Fruit fly (Drosophila melanogaster) whole organism, embryonic: ENCODE data around the gene CG5892.
A peak's percentile ranks its signal among the peaks of the same experiment; 100 is the strongest.

Source experiments
- CG10147 ChIP-seq: fragments of 200-800 bp; sonication (Bioruptor generic); optimal IDR thresholded peaks from 2 replicates; lab custom pipeline; 2019; ENCODE audit warnings: missing biosample characterization, mild to moderate bottlenecking, missing genetic modification characterization, moderate library complexity
- CG10565 ChIP-seq: fragments of 200-800 bp; sonication (Bioruptor generic); optimal IDR thresholded peaks from 3 replicates; lab custom pipeline; 2016; ENCODE audit warnings: missing biosample characterization, mild to moderate bottlenecking, missing genetic modification characterization
- CG11247 ChIP-seq: fragments of 200-800 bp; sonication (Bioruptor generic); IDR thresholded peaks from 2 replicates; pipeline ENCODE4 v1.3.6; 2022; ENCODE audit warnings: missing biosample characterization, missing genetic modification characterization
- CG12659 ChIP-seq: fragments of 200-800 bp; sonication (Bioruptor generic); optimal IDR thresholded peaks from 3 replicates; lab custom pipeline; 2017; ENCODE audit warnings: mild to moderate bottlenecking, missing biosample characterization, missing genetic modification reagents, missing genetic modification characterization
- CG17328 ChIP-seq: fragments of 200-800 bp; sonication (Bioruptor generic); IDR thresholded peaks from 2 replicates; pipeline ENCODE4 v1.3.6; 2022; ENCODE audit warnings: missing biosample characterization, missing genetic modification characterization
- CG17359 ChIP-seq: fragments of 200-800 bp; sonication (Bioruptor generic); optimal IDR thresholded peaks from 3 replicates; lab custom pipeline; 2018; ENCODE audit warnings: missing biosample characterization, mild to moderate bottlenecking, missing genetic modification characterization, moderate library complexity
- CG2678 ChIP-seq: fragments of 200-800 bp; sonication (Bioruptor generic); optimal IDR thresholded peaks from 3 replicates; lab custom pipeline; 2019; ENCODE audit warnings: missing biosample characterization, mild to moderate bottlenecking, missing genetic modification characterization, moderate library complexity
- CG3163 ChIP-seq: fragments of 200-800 bp; sonication (Bioruptor generic); optimal IDR thresholded peaks from 3 replicates; lab custom pipeline; 2016; ENCODE audit warnings: missing biosample characterization, missing genetic modification characterization
- CG33557 ChIP-seq: fragments of 200-800 bp; sonication (Bioruptor generic); optimal IDR thresholded peaks from 2 replicates; lab custom pipeline; 2019; ENCODE audit warnings: missing biosample characterization, mild to moderate bottlenecking, missing genetic modification characterization, moderate library complexity
- CG34422 ChIP-seq: fragments of 200-800 bp; sonication (Bioruptor generic); IDR thresholded peaks from 3 replicates; pipeline ENCODE4 v1.3.6; 2022; ENCODE audit warnings: missing biosample characterization, missing genetic modification characterization
- CG43689 ChIP-seq: fragments of 200-800 bp; sonication (Bioruptor generic); IDR thresholded peaks from 2 replicates; pipeline ENCODE4 v1.3.6; 2022; ENCODE audit warnings: missing biosample characterization, missing genetic modification characterization
- CG4854 ChIP-seq: fragments of 200-800 bp; sonication (Bioruptor generic); optimal IDR thresholded peaks from 2 replicates; lab custom pipeline; 2016; ENCODE audit warnings: missing biosample characterization, missing genetic modification characterization, inconsistent platforms
- CG6654 ChIP-seq: fragments of 200-800 bp; sonication (Bioruptor generic); optimal IDR thresholded peaks from 2 replicates; lab custom pipeline; 2017; ENCODE audit warnings: missing biosample characterization, mild to moderate bottlenecking, missing genetic modification characterization
- CG6813 ChIP-seq: fragments of 200-800 bp; sonication (Bioruptor generic); optimal IDR thresholded peaks from 2 replicates; lab custom pipeline; 2017; ENCODE audit warnings: missing biosample characterization, missing genetic modification characterization, mild to moderate bottlenecking, moderate library complexity, missing genetic modification reagents
- CG7271 ChIP-seq: fragments of 200-800 bp; sonication (Bioruptor generic); optimal IDR thresholded peaks from 2 replicates; lab custom pipeline; 2018; ENCODE audit warnings: missing biosample characterization, mild to moderate bottlenecking, missing genetic modification characterization, moderate library complexity
- CG8359 ChIP-seq: fragments of 200-800 bp; sonication (Bioruptor generic); optimal IDR thresholded peaks from 2 replicates; lab custom pipeline; 2017; ENCODE audit warnings: missing biosample characterization, mild to moderate bottlenecking, missing genetic modification characterization, borderline replicate concordance
- CG8388 ChIP-seq: fragments of 200-800 bp; sonication (Bioruptor generic); optimal IDR thresholded peaks from 2 replicates; lab custom pipeline; 2019; ENCODE audit warnings: missing biosample characterization, mild to moderate bottlenecking, missing genetic modification characterization, moderate library complexity
- CG8765 ChIP-seq: fragments of 200-800 bp; sonication (Bioruptor generic); IDR thresholded peaks from 2 replicates; pipeline ENCODE4 v1.3.6; 2022; ENCODE audit warnings: missing biosample characterization, missing genetic modification characterization
- CG9817 ChIP-seq: fragments of 200-800 bp; sonication (Bioruptor generic); optimal IDR thresholded peaks from 2 replicates; lab custom pipeline; 2018; ENCODE audit warnings: missing biosample characterization, mild to moderate bottlenecking, missing genetic modification characterization, moderate library complexity
- Dad ChIP-seq: fragments of 200-800 bp; sonication (Bioruptor generic); optimal IDR thresholded peaks from 3 replicates; lab custom pipeline; 2016; ENCODE audit warnings: missing biosample characterization, missing genetic modification characterization
- ERR ChIP-seq: fragments of 200-800 bp; sonication (Bioruptor generic); optimal IDR thresholded peaks from 2 replicates; lab custom pipeline; 2016; ENCODE audit warnings: missing biosample characterization, missing genetic modification characterization
- Eip74EF ChIP-seq, 2 experiments: fragments of 200-800 bp in 1 of 2; fragments of >200 bp in 1 of 2; sonication (Bioruptor generic) in 1 of 2; optimal IDR thresholded peaks; 2 replicates each; lab custom pipeline; 2017 to 2019; ENCODE audit warnings: missing biosample characterization in 2 of 2, missing genetic modification characterization in 2 of 2, mild to moderate bottlenecking in 1 of 2, moderate library complexity in 1 of 2
- Gug ChIP-seq: fragments of 200-800 bp; sonication (Bioruptor generic); IDR thresholded peaks from 4 replicates; pipeline ENCODE4 v1.3.6; 2022; ENCODE audit warnings: missing biosample characterization, missing genetic modification characterization
- HLH3B ChIP-seq: fragments of 200-800 bp; sonication (Bioruptor generic); IDR thresholded peaks from 2 replicates; pipeline ENCODE4 v1.3.6; 2022; ENCODE audit warnings: missing biosample characterization, missing genetic modification characterization
- Neu2 ChIP-seq: fragments of 200-800 bp; sonication (Bioruptor generic); optimal IDR thresholded peaks from 3 replicates; lab custom pipeline; 2016; ENCODE audit warnings: missing biosample characterization, missing genetic modification characterization, borderline replicate concordance
- Nf-YA ChIP-seq: fragments of 200-800 bp; sonication (Bioruptor generic); IDR thresholded peaks from 2 replicates; pipeline ENCODE4 v1.3.6; 2022; ENCODE audit warnings: missing biosample characterization, missing genetic modification characterization
- Opbp ChIP-seq: fragments of 200-800 bp; sonication (Bioruptor generic); IDR thresholded peaks from 3 replicates; pipeline ENCODE4 v1.3.6; 2022; ENCODE audit warnings: missing biosample characterization, missing genetic modification characterization; ENCODE audit not compliant: partially characterized antibody
- Xbp1 ChIP-seq: fragments of 200-800 bp; sonication (Bioruptor generic); optimal IDR thresholded peaks from 3 replicates; lab custom pipeline; 2016; ENCODE audit warnings: missing biosample characterization, mild to moderate bottlenecking, missing genetic modification characterization
- Xrp1 ChIP-seq: fragments of 200-800 bp; sonication (Bioruptor generic); IDR thresholded peaks from 2 replicates; pipeline ENCODE4 v1.3.6; 2022; ENCODE audit warnings: missing biosample characterization, missing genetic modification characterization
- ab ChIP-seq: fragments of 200-800 bp; sonication (Bioruptor generic); optimal IDR thresholded peaks from 2 replicates; lab custom pipeline; 2016; ENCODE audit warnings: missing biosample characterization, missing genetic modification characterization
- abd-A ChIP-seq: fragments of 200-800 bp; sonication (Bioruptor generic); optimal IDR thresholded peaks from 3 replicates; lab custom pipeline; 2019; ENCODE audit warnings: missing biosample characterization, mild to moderate bottlenecking, missing genetic modification characterization, moderate library complexity
- cwo ChIP-seq: fragments of 200-800 bp; sonication (Bioruptor generic); optimal IDR thresholded peaks from 3 replicates; lab custom pipeline; 2017; ENCODE audit warnings: missing biosample characterization, missing genetic modification characterization, mild to moderate bottlenecking, moderate library complexity, missing genetic modification reagents
- dpn ChIP-seq, 2 experiments: fragments of 200-800 bp; sonication (Bioruptor generic); optimal IDR thresholded peaks; 3 replicates each; lab custom pipeline; 2016; ENCODE audit warnings: missing biosample characterization in 2 of 2, missing genetic modification characterization in 2 of 2
- ewg ChIP-seq: fragments of 200-800 bp; sonication (Bioruptor generic); optimal IDR thresholded peaks from 3 replicates; lab custom pipeline; 2017; ENCODE audit warnings: mild to moderate bottlenecking, missing biosample characterization, missing genetic modification reagents, missing genetic modification characterization
- gsb-n ChIP-seq: fragments of 200-800 bp; sonication (Bioruptor generic); optimal IDR thresholded peaks from 3 replicates; lab custom pipeline; 2018; ENCODE audit warnings: missing biosample characterization, mild to moderate bottlenecking, missing genetic modification characterization
- hb ChIP-seq: fragments of 200-800 bp; sonication (Bioruptor generic); IDR thresholded peaks from 3 replicates; pipeline ENCODE4 v1.3.6; 2022; ENCODE audit warnings: missing biosample characterization, missing genetic modification characterization; ENCODE audit not compliant: partially characterized antibody
- kay ChIP-seq: fragments of 200-800 bp; sonication (Bioruptor generic); optimal IDR thresholded peaks from 2 replicates; lab custom pipeline; 2016; ENCODE audit warnings: missing biosample characterization, missing genetic modification characterization
- psq ChIP-seq: fragments of 200-800 bp; sonication (Bioruptor generic); optimal IDR thresholded peaks from 2 replicates; lab custom pipeline; 2017; ENCODE audit warnings: missing biosample characterization, missing genetic modification characterization
- row ChIP-seq: fragments of 200-800 bp; sonication (Bioruptor generic); IDR thresholded peaks from 3 replicates; pipeline ENCODE4 v1.3.6; 2022; ENCODE audit warnings: missing biosample characterization, missing genetic modification characterization
- run ChIP-seq: fragments of 200-800 bp; sonication (Bioruptor generic); optimal IDR thresholded peaks from 3 replicates; lab custom pipeline; 2018; ENCODE audit warnings: missing biosample characterization, mild to moderate bottlenecking, missing genetic modification characterization
- schlank ChIP-seq: fragments of 200-800 bp; sonication (Bioruptor generic); optimal IDR thresholded peaks from 2 replicates; lab custom pipeline; 2018; ENCODE audit warnings: missing biosample characterization, mild to moderate bottlenecking, missing genetic modification characterization
- sens ChIP-seq: fragments of 200-800 bp; sonication (Bioruptor generic); peaks from one replicate; lab custom pipeline; 2016; ENCODE audit warnings: missing biosample characterization, missing genetic modification characterization
- sisA ChIP-seq: fragments of 200-800 bp; sonication (Bioruptor generic); IDR thresholded peaks from 2 replicates; pipeline ENCODE4 v1.3.6; 2022; ENCODE audit warnings: missing biosample characterization, missing genetic modification characterization
- slou ChIP-seq: fragments of 200-800 bp; sonication (Bioruptor generic); optimal IDR thresholded peaks from 3 replicates; lab custom pipeline; 2016; ENCODE audit warnings: missing biosample characterization, missing genetic modification characterization
- stwl ChIP-seq: fragments of 200-800 bp; sonication (Bioruptor generic); optimal IDR thresholded peaks from 3 replicates; lab custom pipeline; 2018; ENCODE audit warnings: missing biosample characterization, mild to moderate bottlenecking, missing genetic modification characterization, moderate library complexity
- tll ChIP-seq, 2 experiments: fragments of 200-800 bp in 1 of 2; fragments of >200 bp in 1 of 2; sonication (Bioruptor generic) in 1 of 2; optimal IDR thresholded peaks; 2 replicates each; lab custom pipeline; 2017 to 2019; ENCODE audit warnings: missing biosample characterization in 2 of 2, missing genetic modification characterization in 2 of 2, mild to moderate bottlenecking in 1 of 2, moderate library complexity in 1 of 2
- toy ChIP-seq: fragments of 200-800 bp; sonication (Bioruptor generic); IDR thresholded peaks from 2 replicates; pipeline ENCODE4 v1.3.6; 2022; ENCODE audit warnings: missing biosample characterization, missing genetic modification characterization
- ttk ChIP-seq: fragments of 200-800 bp; sonication (Bioruptor generic); IDR thresholded peaks from 2 replicates; pipeline ENCODE4 v2.1.2; 2022; ENCODE audit warnings: missing biosample characterization, missing genetic modification characterization
- wor ChIP-seq: fragments of 200-800 bp; sonication (Bioruptor generic); IDR thresholded peaks from 2 replicates; pipeline ENCODE4 v1.3.6; 2022; ENCODE audit warnings: missing biosample characterization, missing genetic modification characterization
- zen ChIP-seq: fragments of 200-800 bp; sonication (Bioruptor generic); optimal IDR thresholded peaks from 3 replicates; lab custom pipeline; 2018; ENCODE audit warnings: missing biosample characterization, mild to moderate bottlenecking, missing genetic modification characterization, moderate library complexity

CG5892 gene

DNA sequence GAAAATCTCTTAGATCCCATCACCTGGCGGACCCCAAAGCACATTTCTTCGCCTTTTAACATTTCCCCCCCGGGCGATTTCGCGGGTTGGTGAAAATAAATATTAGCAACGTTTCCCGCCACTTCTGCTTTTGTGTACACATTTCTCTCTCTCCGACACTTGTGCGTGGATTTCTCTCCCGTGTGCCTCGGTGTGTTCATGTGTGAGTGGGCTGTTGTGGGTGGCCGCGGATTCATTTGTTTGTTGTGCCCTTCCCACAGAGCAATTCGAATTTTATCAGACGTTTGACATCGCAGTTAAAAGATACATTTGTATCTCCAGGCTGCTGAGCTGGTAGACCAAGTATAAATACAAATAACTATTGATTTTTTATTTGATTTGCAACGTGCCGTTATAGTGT, 18.2 kb upstream of the CG5892 start (continued):
- TF ChIP-seq CG4854 (GFP tag; lab: Kevin White, UChicago): no peak
- no peak for TF ChIP-seq CG10565
- TF ChIP-seq ewg (GFP tag; lab: Kevin White, UChicago): no peak
- no peak for TF ChIP-seq CG11247 (GFP tag; lab: Robert Waterston, UW)
- no peak for TF ChIP-seq kay (GFP tag; lab: Kevin White, UChicago)
- 0 out of 4 replicates have a peak, but pooled peaks have one; percentile 14 for TF ChIP-seq Gug (GFP tag; lab: Robert Waterston, UW)
- no peak for TF ChIP-seq zen
- TF ChIP-seq CG17328 (GFP tag; lab: Robert Waterston, UW): no peak
- TF ChIP-seq sens (GFP tag; lab: Kevin White, UChicago): peak; percentile 38
- no peak for TF ChIP-seq tll (GFP tag; optimal IDR thresholded peaks at IDR 0.05; lab: Kevin White, UChicago)
- TF ChIP-seq CG2678 (tag; lab: Kevin White, UChicago): no peak
- peak; percentile 7 for TF ChIP-seq cwo (GFP tag; lab: Kevin White, UChicago)
- TF ChIP-seq CG10147 (GFP tag; lab: Kevin White, UChicago): no peak
- peak; percentile 47; the same call in 1 of the 2 replicates for TF ChIP-seq Xrp1 (GFP tag; lab: Robert Waterston, UW)
- no peak for TF ChIP-seq schlank (tag; lab: Kevin White, UChicago)
- TF ChIP-seq slou (GFP tag; lab: Kevin White, UChicago): no peak
- TF ChIP-seq Eip74EF (GFP tag; optimal IDR thresholded peaks at IDR 0.05; lab: Kevin White, UChicago): no peak
- no peak for TF ChIP-seq hb (GFP tag; lab: Robert Waterston, UW)
- TF ChIP-seq abd-A (tag; lab: Kevin White, UChicago): no peak
- TF ChIP-seq CG43689 (GFP tag; lab: Robert Waterston, UW): no peak
- no peak for TF ChIP-seq Opbp (GFP tag; lab: Robert Waterston, UW)
- TF ChIP-seq stwl (tag; lab: Kevin White, UChicago): no peak
- peak; percentile 18; the same call in 1 of the 3 replicates for TF ChIP-seq CG34422 (GFP tag; lab: Robert Waterston, UW)
- no peak for TF ChIP-seq ab (GFP tag; lab: Kevin White, UChicago)
- TF ChIP-seq wor (GFP tag; lab: Robert Waterston, UW): no peak
- no peak for TF ChIP-seq CG8388 (GFP tag; lab: Kevin White, UChicago)
- TF ChIP-seq Nf-YA: no peak
- no peak for TF ChIP-seq psq (GFP tag; lab: Kevin White, UChicago)
- no peak for TF ChIP-seq sisA (GFP tag; lab: Robert Waterston, UW)
- TF ChIP-seq CG12659: no peak
- TF ChIP-seq row (GFP tag; lab: Robert Waterston, UW): peak; percentile 63
- TF ChIP-seq Xbp1 (GFP tag; lab: Kevin White, UChicago): no peak
- TF ChIP-seq HLH3B (GFP tag; lab: Robert Waterston, UW): 0 out of 2 replicates have a peak, but pooled peaks have one; percentile 36
- TF ChIP-seq CG9817 (tag; lab: Kevin White, UChicago): no peak
- peak in 1 of 2 experiments; percentile 24 for TF ChIP-seq dpn (GFP tag; optimal IDR thresholded peaks at IDR 0.05; lab: Kevin White, UChicago)
- TF ChIP-seq toy (GFP tag; lab: Robert Waterston, UW): no peak
- TF ChIP-seq CG17359 (tag; lab: Kevin White, UChicago): no peak
- TF ChIP-seq CG6813: peak; percentile 34
- TF ChIP-seq CG8765 (GFP tag; lab: Robert Waterston, UW): no peak
- no peak for TF ChIP-seq CG7271 (tag; lab: Kevin White, UChicago)
- no peak for TF ChIP-seq Neu2 (GFP tag; lab: Kevin White, UChicago)
- TF ChIP-seq CG3163 (GFP tag; lab: Kevin White, UChicago): no peak
- TF ChIP-seq gsb-n: no peak
- TF ChIP-seq run: no peak
- no peak for TF ChIP-seq ttk (GFP tag; lab: Robert Waterston, UW)
- TF ChIP-seq CG8359: no peak
- no peak for TF ChIP-seq ERR (GFP tag; lab: Kevin White, UChicago)
- no peak for TF ChIP-seq CG6654 (GFP tag; lab: Kevin White, UChicago)
- no peak for TF ChIP-seq CG33557
- TF ChIP-seq Dad: no peak
